Fruit fly (Drosophila melanogaster) whole organism, pupa: ENCODE measurements around the gene CG13373.

Source experiments
- CG10348 ChIP-seq: fragments of 200-800 bp; sonication (Bioruptor generic); IDR thresholded peaks from 2 replicates; pipeline ENCODE4 v1.3.6; 2022; ENCODE audit warnings: missing biosample characterization, missing genetic modification characterization
- CG12605 ChIP-seq: fragments of 200-800 bp; sonication (Bioruptor generic); IDR thresholded peaks from 2 replicates; pipeline ENCODE4 v1.3.6; 2022; ENCODE audit warnings: missing biosample characterization, missing genetic modification characterization
- CG13204 ChIP-seq: fragments of 200-800 bp; sonication (Bioruptor generic); optimal IDR thresholded peaks from 2 replicates; lab custom pipeline; 2018; ENCODE audit warnings: missing biosample characterization, mild to moderate bottlenecking, missing genetic modification characterization, moderate library complexity
- CG14655 ChIP-seq: fragments of 200-800 bp; sonication (Bioruptor generic); optimal IDR thresholded peaks from 3 replicates; lab custom pipeline; 2017; ENCODE audit warnings: mild to moderate bottlenecking, missing biosample characterization, missing genetic modification reagents, missing genetic modification characterization
- CG15710 ChIP-seq: fragments of 200-800 bp; sonication (Bioruptor generic); optimal IDR thresholded peaks from 2 replicates; lab custom pipeline; 2018; ENCODE audit warnings: missing biosample characterization, mild to moderate bottlenecking, missing genetic modification characterization, moderate library complexity
- CG17806 ChIP-seq: fragments of 200-800 bp; sonication (Bioruptor generic); optimal IDR thresholded peaks from 2 replicates; lab custom pipeline; 2018; ENCODE audit warnings: missing biosample characterization, mild to moderate bottlenecking, missing genetic modification characterization, moderate library complexity
- CG32121 ChIP-seq: fragments of 200-800 bp; sonication (Bioruptor generic); IDR thresholded peaks from 2 replicates; pipeline ENCODE4 v1.3.6; 2022; ENCODE audit warnings: missing biosample characterization, missing genetic modification characterization
- CG34367 ChIP-seq: fragments of 200-800 bp; sonication (Bioruptor generic); optimal IDR thresholded peaks from 2 replicates; lab custom pipeline; 2018; ENCODE audit warnings: missing biosample characterization, mild to moderate bottlenecking, missing genetic modification characterization
- CG4496 ChIP-seq: fragments of 200-800 bp; sonication (Bioruptor generic); IDR thresholded peaks from 3 replicates; pipeline ENCODE4 v1.3.6; 2022; ENCODE audit warnings: missing biosample characterization, missing genetic modification characterization
- CG8159 ChIP-seq: fragments of 200-800 bp; sonication (Bioruptor generic); optimal IDR thresholded peaks from 3 replicates; lab custom pipeline; 2018; ENCODE audit warnings: missing biosample characterization, mild to moderate bottlenecking, missing genetic modification characterization, moderate library complexity
- CG8301 ChIP-seq: fragments of 200-800 bp; sonication (Bioruptor generic); optimal IDR thresholded peaks from 2 replicates; lab custom pipeline; 2018; ENCODE audit warnings: missing biosample characterization, mild to moderate bottlenecking, missing genetic modification characterization
- CG9948 ChIP-seq: fragments of 200-800 bp; sonication (Bioruptor generic); optimal IDR thresholded peaks from 2 replicates; lab custom pipeline; 2018; ENCODE audit warnings: missing biosample characterization, mild to moderate bottlenecking, missing genetic modification characterization, moderate library complexity
- D1 ChIP-seq: fragments of 200-800 bp; sonication (Bioruptor generic); optimal IDR thresholded peaks from 2 replicates; lab custom pipeline; 2018; ENCODE audit warnings: missing biosample characterization, mild to moderate bottlenecking, missing genetic modification characterization, moderate library complexity
- EcR ChIP-seq: fragments of 200-800 bp; sonication (Bioruptor generic); optimal IDR thresholded peaks from 3 replicates; lab custom pipeline; 2019; ENCODE audit warnings: missing biosample characterization, missing genetic modification characterization, mild to moderate bottlenecking, moderate library complexity, missing genetic modification reagents
- Ets98B ChIP-seq: fragments of 200-800 bp; sonication (Bioruptor generic); IDR thresholded peaks from 2 replicates; pipeline ENCODE4 v1.3.6; 2022; ENCODE audit warnings: missing biosample characterization, missing genetic modification characterization
- Pif1A ChIP-seq: fragments of 200-800 bp; sonication (Bioruptor generic); optimal IDR thresholded peaks from 3 replicates; lab custom pipeline; 2016; ENCODE audit warnings: missing biosample characterization, missing genetic modification characterization
- Pif1B ChIP-seq: fragments of 200-800 bp; sonication (Bioruptor generic); optimal IDR thresholded peaks from 3 replicates; lab custom pipeline; 2016; ENCODE audit warnings: missing biosample characterization, missing genetic modification characterization
- Snoo ChIP-seq: fragments of 200-800 bp; sonication (Bioruptor generic); optimal IDR thresholded peaks from 3 replicates; lab custom pipeline; 2017; ENCODE audit warnings: missing biosample characterization, mild to moderate bottlenecking, missing genetic modification characterization, inconsistent platforms
- fd96Ca ChIP-seq: fragments of 200-800 bp; sonication (Bioruptor generic); IDR thresholded peaks from 3 replicates; pipeline ENCODE4 v1.3.6; 2022; ENCODE audit warnings: missing biosample characterization, missing genetic modification characterization
- gl ChIP-seq: fragments of 200-800 bp; sonication (Bioruptor generic); optimal IDR thresholded peaks from 2 replicates; lab custom pipeline; 2018; ENCODE audit warnings: missing biosample characterization, mild to moderate bottlenecking, missing genetic modification characterization
- rn ChIP-seq: fragments of 200-800 bp; sonication (Bioruptor generic); IDR thresholded peaks from 2 replicates; pipeline ENCODE4 v1.3.6; 2022; ENCODE audit warnings: missing biosample characterization, missing genetic modification characterization

CG13373 gene

DNA sequence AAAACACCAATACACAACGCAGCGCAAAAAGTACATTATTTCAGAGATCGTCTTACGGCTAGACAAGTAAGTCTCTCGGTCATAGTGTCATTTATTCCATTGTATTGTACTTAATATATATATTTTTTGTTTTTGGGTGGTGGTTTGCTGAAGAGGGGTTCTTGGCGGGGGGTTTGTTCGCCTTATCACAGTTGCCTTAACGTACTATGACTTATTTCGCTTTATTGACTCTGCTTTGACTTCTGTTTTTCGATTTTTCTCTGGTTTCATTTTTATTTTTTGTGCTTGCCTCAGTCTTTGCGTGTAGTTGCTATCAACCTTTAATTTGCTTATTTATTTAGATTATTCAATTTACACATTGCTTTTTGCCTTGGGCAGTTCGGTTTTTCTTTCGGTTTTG is 33.7 kb downstream of the CG13373 start:
- no peak for TF ChIP-seq Pif1B
- TF ChIP-seq fd96Ca (GFP tag; lab: Robert Waterston, UW): no peak
- TF ChIP-seq CG34367 (tag; lab: Kevin White, UChicago): no peak
- TF ChIP-seq CG9948 (tag; lab: Kevin White, UChicago): no peak
- TF ChIP-seq D1 (tag; lab: Kevin White, UChicago): no peak
- TF ChIP-seq Pif1A (GFP tag; lab: Kevin White, UChicago): no peak
- TF ChIP-seq CG17806: no peak
- TF ChIP-seq CG4496 (GFP tag; lab: Robert Waterston, UW): no peak
- TF ChIP-seq rn (GFP tag; lab: Robert Waterston, UW): no peak
- TF ChIP-seq CG13204 (GFP tag; lab: Kevin White, UChicago): no peak
- no peak for TF ChIP-seq Snoo (tag; lab: Kevin White, UChicago)
- no peak for TF ChIP-seq CG14655 (GFP tag; lab: Kevin White, UChicago)

DNA sequence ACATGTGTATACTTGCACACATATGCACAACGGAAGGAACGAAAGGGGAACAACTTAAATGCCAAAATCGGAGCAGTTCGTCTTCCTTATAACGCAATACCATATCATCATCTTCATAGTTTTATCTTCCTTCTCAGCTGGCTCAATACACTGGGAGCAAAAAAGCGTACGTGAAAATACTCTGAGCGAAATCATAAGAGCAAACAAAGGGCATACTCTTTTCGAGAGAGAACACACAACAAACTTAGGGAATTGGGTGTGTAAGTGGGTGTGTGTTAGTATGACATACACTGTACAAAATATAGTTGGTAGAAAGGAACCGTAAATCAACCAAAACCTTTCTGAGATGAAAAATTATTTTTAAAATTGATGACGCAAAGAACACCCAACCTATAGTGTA is 35.7 kb downstream of the CG13373 start:
- TF ChIP-seq CG14655 (GFP tag; lab: Kevin White, UChicago) (no peak), Ets98B (GFP tag; lab: Robert Waterston, UW) (no peak), rn (GFP tag; lab: Robert Waterston, UW) (no peak), CG17806 (no peak), CG4496 (GFP tag; lab: Robert Waterston, UW) (no peak), CG8159 (tag; lab: Kevin White, UChicago) (no peak), Pif1B (no peak)
- TF ChIP-seq, all 21 proteins: peak for 0

DNA sequence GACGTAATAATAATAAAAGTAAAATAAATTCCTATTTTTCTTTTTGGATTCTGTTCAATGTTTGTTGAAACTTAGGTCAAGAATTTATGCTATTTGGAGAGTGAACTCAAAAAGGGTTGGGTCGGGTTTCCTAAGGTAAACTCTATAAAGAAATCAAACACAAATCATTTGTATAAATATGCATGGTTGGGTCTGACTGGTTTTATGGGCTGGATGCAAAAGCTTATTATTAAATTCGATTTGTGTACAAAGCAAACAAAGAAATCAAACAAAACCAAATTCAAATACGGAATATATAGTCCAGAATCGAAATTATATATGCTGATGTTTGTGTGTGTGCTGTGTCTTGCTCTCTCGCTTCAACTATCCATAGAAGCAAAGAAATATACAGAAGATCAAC is 38.9 kb downstream of the CG13373 start:
- TF ChIP-seq CG17806: no peak

DNA sequence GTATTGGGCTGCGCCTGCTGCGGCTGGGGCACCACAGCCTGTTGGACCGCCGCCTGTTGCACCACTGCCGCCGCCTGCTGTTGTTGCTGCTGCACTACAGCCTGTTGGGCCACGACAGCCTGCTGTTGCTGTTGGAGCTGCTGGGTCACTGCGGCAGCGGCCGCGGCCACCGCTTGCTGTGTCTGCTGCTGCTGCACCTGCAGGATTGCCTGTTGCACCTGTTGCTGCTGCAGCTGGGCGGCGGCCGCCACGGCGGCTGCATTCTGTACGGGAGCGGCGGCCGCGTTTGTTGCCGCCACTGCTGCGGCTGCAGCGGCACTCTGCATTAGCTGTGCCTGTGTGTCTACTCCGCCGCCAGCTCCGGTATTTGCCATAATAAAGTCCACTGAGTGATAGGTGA is 42.1 kb downstream of the CG13373 start:
- no peak for TF ChIP-seq CG4496 (GFP tag; lab: Robert Waterston, UW)
- TF ChIP-seq gl (tag; lab: Kevin White, UChicago): no peak
- TF ChIP-seq CG15710 (tag; lab: Kevin White, UChicago): no peak
- no peak for TF ChIP-seq CG12605 (GFP tag; lab: Robert Waterston, UW)
- TF ChIP-seq D1 (tag; lab: Kevin White, UChicago): no peak
- no peak for TF ChIP-seq Snoo (tag; lab: Kevin White, UChicago)
- no peak for TF ChIP-seq CG13204 (GFP tag; lab: Kevin White, UChicago)
- TF ChIP-seq CG10348 (GFP tag; lab: Robert Waterston, UW): no peak
- TF ChIP-seq Ets98B (GFP tag; lab: Robert Waterston, UW): no peak
- TF ChIP-seq CG14655 (GFP tag; lab: Kevin White, UChicago): no peak
- no peak for TF ChIP-seq CG17806
- TF ChIP-seq rn (GFP tag; lab: Robert Waterston, UW): no peak
- no peak for TF ChIP-seq Pif1B
- no peak for TF ChIP-seq CG32121 (GFP tag; lab: Robert Waterston, UW)
- no peak for TF ChIP-seq CG8301

DNA sequence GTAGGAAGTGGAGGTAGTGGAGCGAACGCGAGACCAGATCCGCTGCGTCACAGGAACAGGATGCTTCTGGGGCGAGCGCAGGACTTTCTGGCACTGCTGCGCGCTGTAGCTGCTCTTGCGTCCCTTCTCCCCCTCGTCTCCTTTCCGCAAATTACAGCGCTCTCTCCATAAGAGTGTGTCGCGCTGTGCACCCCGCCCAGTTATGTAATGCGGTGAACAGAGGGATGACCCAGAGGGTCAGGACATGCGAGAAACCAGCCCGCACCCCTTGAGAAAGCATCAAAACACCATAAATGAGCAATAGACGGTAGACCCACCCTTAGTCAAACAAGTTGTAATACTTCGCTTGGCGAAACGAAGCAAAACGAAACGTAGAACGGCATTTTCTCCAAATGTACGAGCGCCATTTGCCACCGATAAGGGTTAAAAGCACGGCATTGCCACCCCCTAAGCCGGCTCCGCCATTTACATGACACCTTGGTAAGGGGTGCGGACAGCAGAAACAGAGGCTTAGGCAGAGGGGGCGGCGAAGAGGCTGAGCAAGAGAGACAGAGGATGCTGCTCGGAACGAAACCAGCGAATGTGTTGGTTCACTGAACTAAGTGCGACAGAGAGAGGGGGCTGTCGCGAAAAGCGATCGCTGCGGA is 43.6 kb downstream of the CG13373 start:
- TF ChIP-seq EcR (GFP tag; lab: Kevin White, UChicago): peak; percentile 33
- TF ChIP-seq fd96Ca (GFP tag; lab: Robert Waterston, UW): no peak

DNA sequence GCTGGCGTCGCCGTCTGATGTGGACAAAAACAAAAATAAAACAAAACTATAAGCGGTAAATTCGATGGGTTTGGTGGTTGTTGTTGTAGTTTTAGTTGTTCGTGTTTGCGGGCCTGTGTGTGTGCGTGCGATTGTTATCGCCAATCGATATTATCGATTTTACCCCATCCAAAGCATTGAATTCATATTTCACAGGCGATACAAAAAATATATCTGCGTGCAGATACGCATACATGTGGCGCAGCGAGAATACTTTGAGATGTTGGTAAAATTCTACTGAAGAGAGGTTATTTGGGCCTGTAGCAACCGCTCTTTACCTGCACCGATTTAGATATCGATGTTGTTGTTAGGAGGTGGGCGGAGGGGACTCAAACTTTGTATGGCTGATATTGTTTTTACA is 44.9 kb downstream of the CG13373 start:
- TF ChIP-seq EcR (GFP tag; lab: Kevin White, UChicago) (no peak), CG4496 (GFP tag; lab: Robert Waterston, UW) (no peak), CG9948 (tag; lab: Kevin White, UChicago) (no peak), CG14655 (GFP tag; lab: Kevin White, UChicago) (no peak), CG15710 (tag; lab: Kevin White, UChicago) (no peak), Ets98B (GFP tag; lab: Robert Waterston, UW) (no peak), fd96Ca (GFP tag; lab: Robert Waterston, UW) (no peak), CG10348 (GFP tag; lab: Robert Waterston, UW) (no peak), rn (GFP tag; lab: Robert Waterston, UW) (no peak), CG17806 (no peak), CG12605 (GFP tag; lab: Robert Waterston, UW) (no peak), CG32121 (GFP tag; lab: Robert Waterston, UW) (no peak), Pif1A (GFP tag; lab: Kevin White, UChicago) (no peak), CG13204 (GFP tag; lab: Kevin White, UChicago) (no peak)

DNA sequence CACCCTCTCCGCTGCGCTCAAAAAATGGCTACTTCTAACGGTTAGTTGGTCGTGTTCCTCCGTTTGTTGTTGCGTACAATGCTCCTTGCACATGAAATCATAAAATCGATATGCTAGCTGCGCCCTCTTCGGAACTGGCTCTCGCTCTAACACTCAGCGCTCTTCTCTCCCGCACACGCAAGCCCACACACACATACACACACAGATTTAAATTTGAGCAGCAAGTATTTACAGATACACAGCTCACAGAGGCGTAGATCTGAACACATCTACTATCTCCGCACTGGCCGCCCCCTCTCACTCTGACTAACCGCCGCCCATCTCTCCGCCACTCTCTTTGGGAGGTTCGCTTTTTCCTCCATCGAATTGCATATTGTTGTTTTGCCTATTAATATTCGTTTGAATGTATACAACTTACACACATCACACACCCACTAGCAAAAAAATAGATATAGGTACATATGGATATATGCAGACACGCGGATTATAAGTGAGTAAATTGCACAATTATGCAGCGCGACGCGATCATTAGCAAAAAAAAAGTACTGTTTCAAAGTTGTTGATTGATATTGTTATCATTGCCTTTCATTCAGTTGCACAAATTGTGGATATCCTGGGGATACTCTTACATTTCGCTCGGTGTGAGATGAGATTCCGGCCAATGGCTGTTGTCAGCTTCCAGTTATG is 45.7 kb downstream of the CG13373 start:
- TF ChIP-seq CG32121 (GFP tag; lab: Robert Waterston, UW) (peak; percentile 85), Pif1A (GFP tag; lab: Kevin White, UChicago) (peak; percentile 69), D1 (tag; lab: Kevin White, UChicago) (no peak), EcR (GFP tag; lab: Kevin White, UChicago) (peak; percentile 49), CG14655 (GFP tag; lab: Kevin White, UChicago) (peak; percentile 58), CG34367 (tag; lab: Kevin White, UChicago) (peak; percentile 54), fd96Ca (GFP tag; lab: Robert Waterston, UW) (peak; percentile 88), CG13204 (GFP tag; lab: Kevin White, UChicago) (peak; percentile 56), CG4496 (GFP tag; lab: Robert Waterston, UW) (peak; percentile 87), CG8301 (peak; percentile 23), Snoo (tag; lab: Kevin White, UChicago) (peak; percentile 63), CG17806 (peak; percentile 19), CG12605 (GFP tag; lab: Robert Waterston, UW) (peak; percentile 66; the same call in 1 of the 2 replicates), rn (GFP tag; lab: Robert Waterston, UW) (no peak), CG9948 (tag; lab: Kevin White, UChicago) (peak; percentile 27), CG8159 (tag; lab: Kevin White, UChicago) (peak; percentile 45), Ets98B (GFP tag; lab: Robert Waterston, UW) (peak; percentile 92), CG15710 (tag; lab: Kevin White, UChicago) (peak; percentile 35), Pif1B (peak; percentile 48), CG10348 (GFP tag; lab: Robert Waterston, UW) (peak; percentile 30; the same call in 1 of the 2 replicates), gl (tag; lab: Kevin White, UChicago) (peak; percentile 24)
